Fruit fly (Drosophila melanogaster) whole organism, embryonic: ENCODE measurements around the gene Oseg2.

Experiments
- Aef1 ChIP-seq: fragments of 200-800 bp; sonication (Bioruptor generic); IDR thresholded peaks from 3 replicates; pipeline ENCODE4 v1.3.6; 2022; ENCODE audit warnings: missing biosample characterization, missing genetic modification characterization
- B-H1 ChIP-seq: fragments of 200-800 bp; sonication (Bioruptor generic); IDR thresholded peaks from 3 replicates; pipeline ENCODE4 v1.3.6; 2022; ENCODE audit warnings: missing biosample characterization, missing genetic modification characterization
- Bgb ChIP-seq: fragments of 200-800 bp; sonication (Bioruptor generic); IDR thresholded peaks from 2 replicates; pipeline ENCODE4 v1.3.6; 2022; ENCODE audit warnings: missing biosample characterization, missing genetic modification characterization; ENCODE audit not compliant: partially characterized antibody
- CG10654 ChIP-seq: fragments of 200-800 bp; sonication (Bioruptor generic); optimal IDR thresholded peaks from 2 replicates; lab custom pipeline; 2016; ENCODE audit warnings: missing biosample characterization, missing genetic modification characterization
- CG11456 ChIP-seq: fragments of 200-800 bp; sonication (Bioruptor generic); IDR thresholded peaks from 3 replicates; pipeline ENCODE4 v1.3.6; 2022; ENCODE audit warnings: missing biosample characterization, missing genetic modification characterization
- CG13775 ChIP-seq: fragments of 200-800 bp; sonication (Bioruptor generic); optimal IDR thresholded peaks from 3 replicates; lab custom pipeline; 2017; ENCODE audit warnings: missing biosample characterization, mild to moderate bottlenecking, missing genetic modification characterization
- CG1647 ChIP-seq: fragments of 200-800 bp; sonication (Bioruptor generic); optimal IDR thresholded peaks from 3 replicates; lab custom pipeline; 2016; ENCODE audit warnings: missing biosample characterization, missing genetic modification characterization
- CG16779 ChIP-seq: fragments of 200-800 bp; sonication (Bioruptor generic); IDR thresholded peaks from 2 replicates; pipeline ENCODE4 v1.3.6; 2022; ENCODE audit warnings: missing biosample characterization, missing genetic modification characterization
- CG17186 ChIP-seq: fragments of 200-800 bp; sonication (Bioruptor generic); optimal IDR thresholded peaks from 3 replicates; lab custom pipeline; 2017; ENCODE audit warnings: missing biosample characterization, missing genetic modification reagents, missing genetic modification characterization
- CG17568 ChIP-seq: fragments of 200-800 bp; sonication (Bioruptor generic); optimal IDR thresholded peaks from 2 replicates; lab custom pipeline; 2018; ENCODE audit warnings: missing biosample characterization, mild to moderate bottlenecking, missing genetic modification characterization, moderate library complexity
- CG17912 ChIP-seq: fragments of 200-800 bp; sonication (Bioruptor generic); optimal IDR thresholded peaks from 2 replicates; lab custom pipeline; 2018; ENCODE audit warnings: missing biosample characterization, mild to moderate bottlenecking, missing genetic modification characterization
- CG18476 ChIP-seq: fragments of 200-800 bp; sonication (Bioruptor generic); optimal IDR thresholded peaks from 2 replicates; lab custom pipeline; 2016; ENCODE audit warnings: missing biosample characterization, mild to moderate bottlenecking, missing genetic modification characterization
- CG2116 ChIP-seq: fragments of 200-800 bp; sonication (Bioruptor generic); optimal IDR thresholded peaks from 3 replicates; lab custom pipeline; 2018; ENCODE audit warnings: missing biosample characterization, mild to moderate bottlenecking, missing genetic modification characterization
- CG2678 ChIP-seq: fragments of 200-800 bp; sonication (Bioruptor generic); optimal IDR thresholded peaks from 3 replicates; lab custom pipeline; 2019; ENCODE audit warnings: missing biosample characterization, mild to moderate bottlenecking, missing genetic modification characterization, moderate library complexity
- CG30431 ChIP-seq: fragments of 200-800 bp; sonication (Bioruptor generic); optimal IDR thresholded peaks from 2 replicates; lab custom pipeline; 2017; ENCODE audit warnings: missing biosample characterization, missing genetic modification characterization
- CG3065 ChIP-seq: fragments of 200-800 bp; sonication (Bioruptor generic); optimal IDR thresholded peaks from 2 replicates; lab custom pipeline; 2016; ENCODE audit warnings: missing biosample characterization, missing genetic modification characterization
- CG3407 ChIP-seq: fragments of 200-800 bp; sonication (Bioruptor generic); optimal IDR thresholded peaks from 2 replicates; lab custom pipeline; 2018; ENCODE audit warnings: missing biosample characterization, mild to moderate bottlenecking, missing genetic modification characterization
- CG34224 ChIP-seq: fragments of 200-800 bp; sonication (Bioruptor generic); IDR thresholded peaks from 3 replicates; pipeline ENCODE4 v1.3.6; 2022; ENCODE audit warnings: missing biosample characterization, missing genetic modification characterization; ENCODE audit not compliant: partially characterized antibody
- CG3838 ChIP-seq: fragments of 200-800 bp; sonication (Bioruptor generic); optimal IDR thresholded peaks from 3 replicates; lab custom pipeline; 2016; ENCODE audit warnings: missing biosample characterization, missing genetic modification characterization
- CG4282 ChIP-seq: fragments of 200-800 bp; sonication (Bioruptor generic); optimal IDR thresholded peaks from 2 replicates; lab custom pipeline; 2016; ENCODE audit warnings: missing biosample characterization, missing genetic modification characterization
- CG5245 ChIP-seq: fragments of 200-800 bp; sonication (Bioruptor generic); optimal IDR thresholded peaks from 3 replicates; lab custom pipeline; 2016; ENCODE audit warnings: missing biosample characterization, missing genetic modification characterization
- CG6272 ChIP-seq: fragments of 200-800 bp; sonication (Bioruptor generic); IDR thresholded peaks from 2 replicates; pipeline ENCODE4 v1.3.6; 2022; ENCODE audit warnings: missing biosample characterization, missing genetic modification characterization
- CG7963 ChIP-seq: fragments of 200-800 bp; sonication (Bioruptor generic); IDR thresholded peaks from 3 replicates; pipeline ENCODE4 v1.3.6; 2022; ENCODE audit warnings: missing biosample characterization, missing genetic modification characterization; ENCODE audit not compliant: partially characterized antibody
- CG8281 ChIP-seq: fragments of 200-800 bp; sonication (Bioruptor generic); optimal IDR thresholded peaks from 2 replicates; lab custom pipeline; 2018; ENCODE audit warnings: missing biosample characterization, mild to moderate bottlenecking, missing genetic modification characterization, moderate library complexity
- CG9437 ChIP-seq: fragments of 200-800 bp; sonication (Bioruptor generic); optimal IDR thresholded peaks from 2 replicates; lab custom pipeline; 2018; ENCODE audit warnings: missing biosample characterization, mild to moderate bottlenecking, missing genetic modification characterization
- Dip2 ChIP-seq: fragments of 200-800 bp; sonication (Bioruptor generic); IDR thresholded peaks from 2 replicates; pipeline ENCODE4 v1.3.6; 2022; ENCODE audit warnings: missing biosample characterization, missing genetic modification characterization
- Dip3 ChIP-seq: fragments of 200-800 bp; sonication (Bioruptor generic); optimal IDR thresholded peaks from 3 replicates; lab custom pipeline; 2016; ENCODE audit warnings: missing biosample characterization, missing genetic modification characterization
- Dref ChIP-seq: fragments of 200-800 bp; sonication (Bioruptor generic); IDR thresholded peaks from 2 replicates; pipeline ENCODE4 v1.3.6; 2022; ENCODE audit warnings: missing biosample characterization, missing genetic modification characterization
- H2.0 ChIP-seq: fragments of 200-800 bp; sonication (Bioruptor generic); IDR thresholded peaks from 2 replicates; pipeline ENCODE4 v1.3.6; 2022; ENCODE audit warnings: missing biosample characterization, missing genetic modification characterization
- Hr51 ChIP-seq, 2 experiments: fragments of 200-800 bp; sonication (Bioruptor generic); optimal IDR thresholded peaks; 2 replicates in 1 of 2; 3 replicates in 1 of 2; lab custom pipeline; 2016 to 2018; ENCODE audit warnings: missing biosample characterization in 2 of 2, missing genetic modification characterization in 2 of 2, mild to moderate bottlenecking in 1 of 2, moderate library complexity in 1 of 2
- Nf-YA ChIP-seq: fragments of 200-800 bp; sonication (Bioruptor generic); IDR thresholded peaks from 2 replicates; pipeline ENCODE4 v1.3.6; 2022; ENCODE audit warnings: missing biosample characterization, missing genetic modification characterization
- Optix ChIP-seq: fragments of 200-800 bp; sonication (Bioruptor generic); IDR thresholded peaks from 3 replicates; pipeline ENCODE4 v1.3.6; 2022; ENCODE audit warnings: missing biosample characterization, missing genetic modification characterization
- PHDP ChIP-seq: fragments of 200-800 bp; sonication (Bioruptor generic); optimal IDR thresholded peaks from 3 replicates; lab custom pipeline; 2018; ENCODE audit warnings: missing biosample characterization, mild to moderate bottlenecking, missing genetic modification characterization, moderate library complexity
- Rfx ChIP-seq: fragments of 200-800 bp; sonication (Bioruptor generic); IDR thresholded peaks from 2 replicates; pipeline ENCODE4 v1.3.6; 2022; ENCODE audit warnings: missing biosample characterization, missing genetic modification characterization
- ash1 ChIP-seq: fragments of 200-800 bp; sonication (Bioruptor generic); optimal IDR thresholded peaks from 2 replicates; lab custom pipeline; 2018; ENCODE audit warnings: missing biosample characterization, mild to moderate bottlenecking, missing genetic modification characterization
- cato ChIP-seq: fragments of 200-800 bp; sonication (Bioruptor generic); optimal IDR thresholded peaks from 2 replicates; lab custom pipeline; 2016; ENCODE audit warnings: missing biosample characterization, missing genetic modification characterization, borderline replicate concordance
- chm ChIP-seq: fragments of 200-800 bp; sonication (Bioruptor generic); IDR thresholded peaks from 2 replicates; pipeline ENCODE4 v1.3.6; 2022; ENCODE audit warnings: missing biosample characterization, missing genetic modification characterization
- cwo ChIP-seq: fragments of 200-800 bp; sonication (Bioruptor generic); optimal IDR thresholded peaks from 3 replicates; lab custom pipeline; 2017; ENCODE audit warnings: missing biosample characterization, missing genetic modification characterization, mild to moderate bottlenecking, moderate library complexity, missing genetic modification reagents
- en ChIP-seq: fragments of 200-800 bp; sonication (Bioruptor generic); optimal IDR thresholded peaks from 2 replicates; lab custom pipeline; 2016; ENCODE audit warnings: missing biosample characterization, missing genetic modification characterization
- exex ChIP-seq: fragments of 200-800 bp; sonication (Bioruptor generic); optimal IDR thresholded peaks from 4 replicates; lab custom pipeline; 2018; ENCODE audit warnings: missing biosample characterization, mild to moderate bottlenecking, missing genetic modification characterization, moderate library complexity
- fd102C ChIP-seq: fragments of 200-800 bp; sonication (Bioruptor generic); optimal IDR thresholded peaks from 2 replicates; lab custom pipeline; 2018; ENCODE audit warnings: missing biosample characterization, mild to moderate bottlenecking, missing genetic modification characterization, moderate library complexity
- org-1 ChIP-seq: fragments of 200-800 bp; sonication (Bioruptor generic); optimal IDR thresholded peaks from 2 replicates; lab custom pipeline; 2017; ENCODE audit warnings: missing biosample characterization, missing genetic modification characterization
- p53 ChIP-seq: fragments of 200-800 bp; sonication (Bioruptor generic); optimal IDR thresholded peaks from 2 replicates; lab custom pipeline; 2016; ENCODE audit warnings: missing biosample characterization, missing genetic modification characterization
- phol ChIP-seq: fragments of 200-800 bp; sonication (Bioruptor generic); optimal IDR thresholded peaks from 3 replicates; lab custom pipeline; 2018; ENCODE audit warnings: missing biosample characterization, mild to moderate bottlenecking, missing genetic modification characterization, moderate library complexity
- pzg ChIP-seq: fragments of 200-800 bp; sonication (Bioruptor generic); optimal IDR thresholded peaks from 3 replicates; lab custom pipeline; 2018; ENCODE audit warnings: missing biosample characterization, mild to moderate bottlenecking, missing genetic modification characterization, moderate library complexity
- repo ChIP-seq: fragments of 200-800 bp; sonication (Bioruptor generic); optimal IDR thresholded peaks from 2 replicates; lab custom pipeline; 2016; ENCODE audit warnings: missing biosample characterization, missing genetic modification characterization
- seq ChIP-seq: fragments of 200-800 bp; sonication (Bioruptor generic); IDR thresholded peaks from 2 replicates; pipeline ENCODE4 v1.3.6; 2022; ENCODE audit warnings: missing biosample characterization, missing genetic modification characterization
- tap ChIP-seq: fragments of 200-800 bp; optimal IDR thresholded peaks from 3 replicates; lab custom pipeline; 2019; ENCODE audit warnings: missing biosample characterization, mild to moderate bottlenecking, missing genetic modification characterization, moderate library complexity
- vfl ChIP-seq: fragments of 200-800 bp; sonication (Bioruptor generic); optimal IDR thresholded peaks from 2 replicates; lab custom pipeline; 2016; ENCODE audit warnings: missing biosample characterization, missing genetic modification characterization
- wek ChIP-seq: fragments of 200-800 bp; sonication (Bioruptor generic); optimal IDR thresholded peaks from 3 replicates; lab custom pipeline; 2018; ENCODE audit warnings: missing biosample characterization, mild to moderate bottlenecking, missing genetic modification characterization, moderate library complexity

Oseg2 gene

DNA sequence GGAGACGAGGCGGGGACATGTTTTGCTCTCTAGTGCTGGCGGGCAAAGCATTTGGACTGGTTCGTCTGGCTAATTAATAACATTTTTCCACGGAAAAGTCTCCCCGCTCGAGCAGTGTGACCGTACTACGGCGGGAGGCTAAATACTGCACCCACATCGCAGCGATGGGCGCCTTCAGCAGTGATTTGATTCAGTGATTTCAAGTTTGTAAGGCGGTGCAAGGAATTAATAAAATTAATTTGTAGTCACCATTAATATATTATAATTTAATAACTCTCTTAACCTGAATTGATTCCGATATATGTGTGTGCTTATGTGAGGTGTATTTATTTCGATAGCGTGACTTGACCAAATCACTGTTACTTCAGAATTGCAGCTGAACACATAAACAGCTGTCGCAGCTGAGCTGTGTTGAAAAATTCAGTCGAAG, 33.1 kb downstream of the Oseg2 start, which contains the start of the genes oxt and CG13807 (continued):
- TF ChIP-seq CG1647 (GFP tag; lab: Kevin White, UChicago), result peak; percentile 67
- TF ChIP-seq cwo (GFP tag; lab: Kevin White, UChicago), result peak; percentile 69
- peak; percentile 76 for TF ChIP-seq CG2116 (GFP tag; lab: Kevin White, UChicago)
- TF ChIP-seq chm, result peak; percentile 81
- TF ChIP-seq CG8281 (tag; lab: Kevin White, UChicago), result peak; percentile 62
- peak; percentile 92 for TF ChIP-seq CG11456
- TF ChIP-seq ash1 (GFP tag; lab: Kevin White, UChicago), result peak; percentile 9
- TF ChIP-seq CG9437, result peak; percentile 73
- TF ChIP-seq Dip3 (GFP tag; lab: Kevin White, UChicago), result peak; percentile 40
- peak; percentile 84 for TF ChIP-seq CG17912 (GFP tag; lab: Kevin White, UChicago)
- TF ChIP-seq CG10654 (GFP tag; lab: Kevin White, UChicago), result peak; percentile 66
- TF ChIP-seq CG6272 (GFP tag; lab: Robert Waterston, UW), result peak; percentile 86
- TF ChIP-seq org-1 (GFP tag; lab: Kevin White, UChicago), result peak; percentile 73
- peak; percentile 89 for TF ChIP-seq B-H1 (GFP tag; lab: Robert Waterston, UW)
- TF ChIP-seq Optix, result peak; percentile 75
- peak; percentile 62 for TF ChIP-seq exex (tag; lab: Kevin White, UChicago)
- TF ChIP-seq CG18476 (GFP tag; lab: Kevin White, UChicago), result peak; percentile 56
- no peak for TF ChIP-seq CG17568 (GFP tag; lab: Kevin White, UChicago)
- peak; percentile 71 for TF ChIP-seq CG3407
- TF ChIP-seq repo (GFP tag; lab: Kevin White, UChicago), result no peak
- TF ChIP-seq CG7963 (GFP tag; lab: Robert Waterston, UW), result no peak
- TF ChIP-seq CG34224 (GFP tag; lab: Robert Waterston, UW), result peak; percentile 16; the same call in 1 of the 3 replicates
- TF ChIP-seq Dref (GFP tag; lab: Robert Waterston, UW), result no peak
- peak; percentile 59 for TF ChIP-seq CG3065 (GFP tag; lab: Kevin White, UChicago)
- peak; percentile 80 for TF ChIP-seq CG5245 (GFP tag; lab: Kevin White, UChicago)
- TF ChIP-seq pzg (GFP tag; lab: Kevin White, UChicago), result peak; percentile 58
- peak; percentile 83 for TF ChIP-seq tap
- TF ChIP-seq fd102C (GFP tag; lab: Kevin White, UChicago), result peak; percentile 42
- TF ChIP-seq CG16779 (GFP tag; lab: Robert Waterston, UW), result peak; percentile 77
- peak; percentile 79 for TF ChIP-seq cato (GFP tag; lab: Kevin White, UChicago)
- TF ChIP-seq p53 (GFP tag; lab: Kevin White, UChicago), result no peak
- peak; percentile 67 to 89 for TF ChIP-seq Hr51 (GFP tag; optimal IDR thresholded peaks at IDR 0.05; lab: Kevin White, UChicago)
- peak; percentile 71 for TF ChIP-seq CG17186 (GFP tag; lab: Kevin White, UChicago)
- peak; percentile 93 for TF ChIP-seq Rfx
- TF ChIP-seq CG13775 (GFP tag; lab: Kevin White, UChicago), result peak; percentile 91
- no peak for TF ChIP-seq Bgb (GFP tag; lab: Robert Waterston, UW)
- peak; percentile 72 for TF ChIP-seq vfl (GFP tag; lab: Kevin White, UChicago)
- TF ChIP-seq CG4282 (GFP tag; lab: Kevin White, UChicago), result no peak
- peak; percentile 87 for TF ChIP-seq Aef1 (GFP tag; lab: Robert Waterston, UW)
- no peak for TF ChIP-seq CG3838 (GFP tag; lab: Kevin White, UChicago)
- TF ChIP-seq Nf-YA (GFP tag; lab: Robert Waterston, UW), result peak; percentile 81
- peak; percentile 89 for TF ChIP-seq CG2678
- TF ChIP-seq phol, result peak; percentile 92
- peak; percentile 84 for TF ChIP-seq seq (GFP tag; lab: Robert Waterston, UW)
- TF ChIP-seq Dip2, result 0 out of 2 replicates have a peak, but pooled peaks have one; percentile 19
- peak; percentile 92 for TF ChIP-seq PHDP
- TF ChIP-seq wek (GFP tag; lab: Kevin White, UChicago), result peak; percentile 61
- TF ChIP-seq H2.0 (GFP tag; lab: Robert Waterston, UW), result peak; percentile 92
- peak; percentile 15 for TF ChIP-seq en (GFP tag; lab: Kevin White, UChicago)
- peak; percentile 79 for TF ChIP-seq CG30431 (GFP tag; lab: Kevin White, UChicago)
